Worm (Caenorhabditis elegans) whole organism, L1 larva: Measurements from ENCODE around the gene srx-43.

Experiments used
- C16A3.4 ChIP-seq: fragments of 150-350 bp; optimal IDR thresholded peaks from 2 replicates; lab custom pipeline; 2014; ENCODE audit warnings: missing biosample characterization, missing genetic modification characterization
- aly-2 ChIP-seq: fragments of 150-350 bp; optimal IDR thresholded peaks from 2 replicates; lab custom pipeline; 2014; ENCODE audit warnings: missing biosample characterization, missing genetic modification characterization
- blmp-1 ChIP-seq: fragments of 150-350 bp; optimal IDR thresholded peaks from 2 replicates; lab custom pipeline; 2014; ENCODE audit warnings: missing biosample characterization, missing genetic modification characterization
- ceh-8 ChIP-seq: fragments of 200-800 bp; sonication (Bioruptor generic); optimal IDR thresholded peaks from 2 replicates; lab custom pipeline; 2018; ENCODE audit warnings: mild to moderate bottlenecking, missing genetic modification characterization, moderate library complexity, missing compliant biosample characterization
- efl-1 ChIP-seq, 4 experiments: fragments of 150-350 bp; optimal IDR thresholded peaks in 3 of 4; peaks in 1 of 4; 1 replicate in 1 of 4; 2 replicates in 3 of 4; lab custom pipeline; 2014; ENCODE audit warnings: missing biosample characterization in 2 of 4, missing genetic modification characterization in 2 of 4, missing genetic modification reagents in 2 of 4
- elt-2 ChIP-seq: sonication (generic microtip); optimal IDR thresholded peaks from 2 replicates; lab custom pipeline; 2016; ENCODE audit warnings: missing genetic modification characterization, mild to moderate bottlenecking, inconsistent platforms, missing compliant biosample characterization, missing genetic modification reagents
- fkh-4 ChIP-seq: sonication (generic microtip); optimal IDR thresholded peaks from 2 replicates; lab custom pipeline; 2016; ENCODE audit warnings: missing compliant biosample characterization, missing genetic modification characterization, borderline replicate concordance
- fkh-8 ChIP-seq: sonication (generic microtip); optimal IDR thresholded peaks from 2 replicates; lab custom pipeline; 2016; ENCODE audit warnings: mild to moderate bottlenecking, missing genetic modification characterization, missing compliant biosample characterization
- hlh-17 ChIP-seq: fragments of 200-800 bp; sonication (Bioruptor generic); optimal IDR thresholded peaks from 2 replicates; lab custom pipeline; 2018; ENCODE audit warnings: missing genetic modification characterization, mild to moderate bottlenecking, missing compliant biosample characterization, moderate library complexity, borderline replicate concordance
- isw-1 ChIP-seq: fragments of 200-800 bp; sonication (Bioruptor generic); IDR thresholded peaks from 2 replicates; pipeline ENCODE4 v1.3.6; 2022; ENCODE audit warnings: missing genetic modification characterization, missing compliant biosample characterization
- jun-1 ChIP-seq: fragments of 150-350 bp; optimal IDR thresholded peaks from 2 replicates; lab custom pipeline; 2014; ENCODE audit warnings: missing biosample characterization, missing genetic modification reagents, missing genetic modification characterization
- lin-13 ChIP-seq: fragments of 150-350 bp; optimal IDR thresholded peaks from 2 replicates; lab custom pipeline; 2014; ENCODE audit warnings: missing biosample characterization, missing genetic modification reagents, missing genetic modification characterization
- lir-3 ChIP-seq: sonication (generic microtip); optimal IDR thresholded peaks from 2 replicates; lab custom pipeline; 2016; ENCODE audit warnings: mild to moderate bottlenecking, missing genetic modification characterization, moderate library complexity, missing compliant biosample characterization; ENCODE audit not compliant: poor library complexity
- mep-1 ChIP-seq: fragments of 150-350 bp; optimal IDR thresholded peaks from 2 replicates; lab custom pipeline; 2014; ENCODE audit warnings: missing biosample characterization, missing genetic modification characterization
- nhr-11 ChIP-seq: fragments of 150-350 bp; optimal IDR thresholded peaks from 2 replicates; lab custom pipeline; 2014; ENCODE audit warnings: missing biosample characterization, missing genetic modification characterization
- nhr-71 ChIP-seq: sonication (generic microtip); optimal IDR thresholded peaks from 2 replicates; lab custom pipeline; 2016; ENCODE audit warnings: mild to moderate bottlenecking, missing genetic modification characterization, moderate library complexity, missing compliant biosample characterization
- nhr-90 ChIP-seq: sonication (generic microtip); optimal IDR thresholded peaks from 2 replicates; lab custom pipeline; 2016; ENCODE audit warnings: mild to moderate bottlenecking, missing genetic modification characterization, missing compliant biosample characterization; ENCODE audit not compliant: poor library complexity
- skn-1 ChIP-seq: fragments of 150-350 bp; optimal IDR thresholded peaks from 2 replicates; lab custom pipeline; 2014; ENCODE audit warnings: missing biosample characterization, missing genetic modification characterization
- snpc-4 ChIP-seq: fragments of 150-350 bp; optimal IDR thresholded peaks from 2 replicates; lab custom pipeline; 2014; ENCODE audit warnings: missing biosample characterization, missing genetic modification characterization
- snu-23 ChIP-seq: sonication (generic microtip); optimal IDR thresholded peaks from 2 replicates; lab custom pipeline; 2016; ENCODE audit warnings: missing genetic modification characterization, missing compliant biosample characterization
- sox-4 ChIP-seq: sonication (generic microtip); optimal IDR thresholded peaks from 2 replicates; lab custom pipeline; 2016; ENCODE audit warnings: missing genetic modification characterization, missing compliant biosample characterization
- sptf-1 ChIP-seq: fragments of 150-350 bp; optimal IDR thresholded peaks from 2 replicates; lab custom pipeline; 2014; ENCODE audit warnings: missing biosample characterization, missing genetic modification characterization
- sup-37 ChIP-seq: fragments of 200-800 bp; sonication (Bioruptor generic); optimal IDR thresholded peaks from 2 replicates; lab custom pipeline; 2018; ENCODE audit warnings: mild to moderate bottlenecking, missing genetic modification characterization, missing compliant biosample characterization
- tbx-2 ChIP-seq: sonication (generic microtip); optimal IDR thresholded peaks from 2 replicates; lab custom pipeline; 2016; ENCODE audit warnings: missing genetic modification characterization, missing compliant biosample characterization
- unc-30 ChIP-seq: sonication (generic microtip); optimal IDR thresholded peaks from 2 replicates; lab custom pipeline; 2017; ENCODE audit warnings: missing biosample characterization, missing genetic modification characterization
- unc-62 ChIP-seq: fragments of 150-350 bp; optimal IDR thresholded peaks from 2 replicates; lab custom pipeline; 2014; ENCODE audit warnings: missing biosample characterization, missing genetic modification reagents, missing genetic modification characterization
- zip-4 ChIP-seq: fragments of 200-800 bp; sonication (Bioruptor generic); optimal IDR thresholded peaks from 2 replicates; lab custom pipeline; 2018; ENCODE audit warnings: mild to moderate bottlenecking, missing genetic modification characterization, moderate library complexity, missing compliant biosample characterization
- ztf-11 ChIP-seq, 2 experiments: sonication (generic microtip); optimal IDR thresholded peaks; 2 replicates each; lab custom pipeline; 2016 to 2017; ENCODE audit warnings: missing genetic modification characterization in 2 of 2, missing biosample characterization in 1 of 2, missing compliant biosample characterization in 1 of 2

srx-43 gene

ce11 chrV:16000433-16000832 lies 17.3 kb upstream of the srx-43 start, which contains the start of gene nhr-50 (continued):
- TF ChIP-seq snu-23 (GFP tag; lab: Kevin White, UChicago) (peak; percentile 46), hlh-17 (GFP tag; lab: Kevin White, UChicago) (no peak), sup-37 (GFP tag; lab: Kevin White, UChicago) (no peak), ceh-8 (GFP tag; lab: Kevin White, UChicago) (peak; percentile 38), zip-4 (GFP tag; lab: Kevin White, UChicago) (no peak), mep-1 (tag; lab: Kevin White, UChicago) (peak; percentile 25), isw-1 (GFP tag; lab: Robert Waterston, UW) (no peak; the same call in 1 of the 2 replicates), lir-3 (tag; lab: Kevin White, UChicago) (no peak), tbx-2 (peak; percentile 11), nhr-71 (tag; lab: Kevin White, UChicago) (peak; percentile 81), sptf-1 (no peak), snpc-4 (tag; lab: Kevin White, UChicago) (peak; percentile 5)

- TF ChIP-seq nhr-11 (tag; lab: Kevin White, UChicago) (no peak), efl-1 (optimal IDR thresholded peaks at IDR 0.05; lab: Kevin White, UChicago) (no peak), efl-1 (GFP tag; optimal IDR thresholded peaks at IDR 0.05 in 1 of 2; lab: Kevin White, UChicago) (peak in 1 of 2 experiments; percentile 3)
Measured at ce11 chrV:16002288-16002687, 15.5 kb upstream of the srx-43 start, which contains the start of gene nhr-63. Gene nhr-63, plus strand, starts transcription at chrV:16002588.

ce11 chrV:16007505-16007904 lies 10.3 kb upstream of the srx-43 start, which contains the start of gene str-231:
Gene str-231, minus strand, starts transcription at chrV:16007605.
- TF ChIP-seq efl-1 (optimal IDR thresholded peaks at IDR 0.05; lab: Kevin White, UChicago), result no peak
- peak in 1 of 2 experiments; percentile 45 for TF ChIP-seq efl-1 (GFP tag; optimal IDR thresholded peaks at IDR 0.05 in 1 of 2; lab: Kevin White, UChicago)
- TF ChIP-seq fkh-8 (tag; lab: Kevin White, UChicago), result peak; percentile 38
- TF ChIP-seq ceh-8 (GFP tag; lab: Kevin White, UChicago), result no peak

- TF ChIP-seq fkh-4 (tag; lab: Kevin White, UChicago) (no peak), blmp-1 (tag; lab: Kevin White, UChicago) (no peak)
Measured at ce11 chrV:16009564-16009963, 8.2 kb upstream of the srx-43 start, which contains the start of gene str-233. Gene str-233, minus strand, starts transcription at chrV:16009664.

- no peak for TF ChIP-seq nhr-71 (tag; lab: Kevin White, UChicago)
- TF ChIP-seq jun-1 (tag; lab: Kevin White, UChicago), result no peak
- no peak for TF ChIP-seq ztf-11 (tag; optimal IDR thresholded peaks at IDR 0.05; lab: Kevin White, UChicago)
- TF ChIP-seq unc-30 (tag; lab: Kevin White, UChicago), result no peak
- no peak for TF ChIP-seq C16A3.4 (tag; lab: Kevin White, UChicago)
- TF ChIP-seq elt-2 (tag; lab: Kevin White, UChicago), result no peak
- no peak for TF ChIP-seq sox-4 (tag; lab: Kevin White, UChicago)
- no peak for TF ChIP-seq nhr-90 (tag; lab: Kevin White, UChicago)
- no peak for TF ChIP-seq unc-62 (GFP tag; lab: Kevin White, UChicago)
- no peak for TF ChIP-seq snu-23 (GFP tag; lab: Kevin White, UChicago)
Measured at ce11 chrV:16015652-16016051, 2.1 kb upstream of the srx-43 start, which contains the start of gene str-232. Gene str-232, minus strand, starts transcription at chrV:16015752.

ce11 chrV:16016977-16017376 lies 794 bp upstream of the srx-43 start:
- TF ChIP-seq ceh-8 (GFP tag; lab: Kevin White, UChicago) (peak; percentile 66), zip-4 (GFP tag; lab: Kevin White, UChicago) (no peak)

ce11 chrV:16020042-16020441 lies 2.3 kb downstream of the srx-43 start, which contains the start of gene srx-44:
Gene srx-44, plus strand, starts transcription at chrV:16020342.
- TF ChIP-seq jun-1 (tag; lab: Kevin White, UChicago) (no peak), lin-13 (GFP tag; lab: Kevin White, UChicago) (no peak), skn-1 (tag; lab: Kevin White, UChicago) (no peak), aly-2 (tag; lab: Kevin White, UChicago) (no peak)
- TF ChIP-seq, all 84 proteins: peak for 0
